Worm (Caenorhabditis elegans) whole organism, young adult: ENCODE data around the gene fbxa-85.

Experiments used
- B0035.1 ChIP-seq: sonication (generic microtip); optimal IDR thresholded peaks from 2 replicates; lab custom pipeline; 2016; ENCODE audit warnings: missing genetic modification characterization, mild to moderate bottlenecking, missing compliant biosample characterization, missing genotype, missing genetic modification reagents
- Y56A3A.18 ChIP-seq: fragments of 200-800 bp; sonication (Bioruptor generic); IDR thresholded peaks from 2 replicates; pipeline ENCODE4 v1.3.6; 2022; ENCODE audit warnings: missing genetic modification reagents, missing genetic modification characterization, missing compliant biosample characterization
- athp-1 ChIP-seq: sonication (generic microtip); optimal IDR thresholded peaks from 2 replicates; lab custom pipeline; 2017; ENCODE audit warnings: mild to moderate bottlenecking, missing genetic modification characterization, missing compliant biosample characterization
- hsf-1 ChIP-seq: fragments of 200-800 bp; sonication (Bioruptor generic); IDR thresholded peaks from 2 replicates; pipeline ENCODE4 v1.3.6; 2022; ENCODE audit warnings: missing genetic modification reagents, missing genetic modification characterization, missing compliant biosample characterization
- nhr-90 ChIP-seq: sonication (generic microtip); optimal IDR thresholded peaks from 2 replicates; lab custom pipeline; 2016; ENCODE audit warnings: missing genotype, mild to moderate bottlenecking, missing genetic modification characterization, missing compliant biosample characterization
- pbrm-1 ChIP-seq: fragments of 200-800 bp; sonication (Bioruptor generic); IDR thresholded peaks from 2 replicates; pipeline ENCODE4 v1.3.6; 2022; ENCODE audit warnings: missing genetic modification reagents, missing genetic modification characterization, missing compliant biosample characterization
- pha-4 ChIP-seq: fragments of 150-350 bp; sonication (generic microtip); optimal IDR thresholded peaks from 2 replicates; lab custom pipeline; 2014; ENCODE audit warnings: missing biosample characterization, missing genetic modification reagents, missing genetic modification characterization
- rpc-1 ChIP-seq, 2 experiments: fragments of 150-350 bp in 1 of 2; sonication (generic microtip) in 1 of 2; optimal IDR thresholded peaks; 2 replicates each; lab custom pipeline; 2014 to 2018; ENCODE audit warnings: missing biosample characterization in 1 of 2, missing genetic modification characterization in 1 of 2, missing genetic modification reagents in 1 of 2, missing genotype in 1 of 2
- snpc-4 ChIP-seq, 5 experiments: fragments of 150-350 bp in 1 of 5; sonication (generic microtip) in 4 of 5; optimal IDR thresholded peaks; 2 replicates each; lab custom pipeline; 2014 to 2018; ENCODE audit warnings: missing genetic modification characterization in 5 of 5, missing biosample characterization in 3 of 5, antibody characterized with exemption in 2 of 5, mild to moderate bottlenecking in 2 of 5, missing compliant biosample characterization in 2 of 5, missing genotype in 2 of 5, moderate library complexity in 2 of 5, missing genetic modification reagents in 1 of 5
- tlf-1 ChIP-seq: fragments of 200-800 bp; sonication (Bioruptor generic); optimal IDR thresholded peaks from 2 replicates; lab custom pipeline; 2018; ENCODE audit warnings: mild to moderate bottlenecking, missing genetic modification characterization, missing compliant biosample characterization
- ztf-22 ChIP-seq: fragments of 200-800 bp; sonication (Bioruptor generic); optimal IDR thresholded peaks from 2 replicates; lab custom pipeline; 2018; ENCODE audit warnings: mild to moderate bottlenecking, missing genetic modification characterization, moderate library complexity, missing compliant biosample characterization

DNA sequence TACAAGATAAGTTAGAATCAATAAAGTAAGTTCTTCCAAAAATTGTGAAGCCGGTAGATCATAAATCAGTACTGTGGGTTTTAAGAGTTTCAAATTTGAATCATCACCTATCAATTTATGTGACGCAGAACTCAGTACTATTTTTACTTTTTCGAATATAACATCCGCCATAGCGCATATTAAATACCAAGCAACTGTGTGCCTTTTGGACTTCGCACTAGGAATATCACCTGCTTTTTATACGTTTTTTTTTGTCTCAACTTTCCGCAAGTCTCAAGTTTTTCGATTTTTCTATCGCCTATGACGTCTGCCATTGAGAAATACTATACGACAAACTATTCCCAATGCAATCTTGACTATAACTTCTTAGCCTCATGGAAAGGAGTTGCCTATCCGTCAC is 46.2 kb upstream of the fbxa-85 start, which contains the start of gene srh-113:
- TF ChIP-seq snpc-4 (GFP tag; optimal IDR thresholded peaks at IDR 0.05; lab: Kevin White, UChicago) (no peak), snpc-4 (tag; optimal IDR thresholded peaks at IDR 0.05; lab: Kevin White, UChicago) (no peak), Y56A3A.18 (no peak), pbrm-1 (GFP tag; lab: Robert Waterston, UW) (no peak), ztf-22 (GFP tag; lab: Kevin White, UChicago) (no peak), tlf-1 (GFP tag; lab: Kevin White, UChicago) (no peak), B0035.1 (tag; lab: Kevin White, UChicago) (no peak), pha-4 (tag; lab: Kevin White, UChicago) (no peak), rpc-1 (optimal IDR thresholded peaks at IDR 0.05; lab: Kevin White, UChicago) (no peak), rpc-1 (tag; optimal IDR thresholded peaks at IDR 0.05; lab: Kevin White, UChicago) (no peak), athp-1 (tag; lab: Kevin White, UChicago) (no peak), hsf-1 (no peak), nhr-90 (tag; lab: Kevin White, UChicago) (no peak)
